Worm (Caenorhabditis elegans) whole organism, late embryonic: ENCODE measurements around the gene F16G10.10.

Source experiments
- F13H6.1 ChIP-seq: sonication (generic microtip); optimal IDR thresholded peaks from 2 replicates; lab custom pipeline; 2016; ENCODE audit warnings: missing genetic modification characterization, missing compliant biosample characterization
- ceh-22 ChIP-seq: sonication (generic microtip); optimal IDR thresholded peaks from 2 replicates; lab custom pipeline; 2017; ENCODE audit warnings: missing biosample characterization, missing genetic modification characterization
- ceh-24 ChIP-seq: sonication (generic microtip); optimal IDR thresholded peaks from 2 replicates; lab custom pipeline; 2016; ENCODE audit warnings: mild to moderate bottlenecking, missing genetic modification characterization, missing compliant biosample characterization
- ceh-31 ChIP-seq: sonication (generic microtip); optimal IDR thresholded peaks from 2 replicates; lab custom pipeline; 2016; ENCODE audit warnings: missing genetic modification characterization, missing compliant biosample characterization
- ceh-48 ChIP-seq: sonication (generic microtip); optimal IDR thresholded peaks from 2 replicates; lab custom pipeline; 2016; ENCODE audit warnings: missing genetic modification characterization, inconsistent platforms, missing compliant biosample characterization
- ceh-6 ChIP-seq: fragments of 200-800 bp; sonication (Bioruptor generic); optimal IDR thresholded peaks from 2 replicates; lab custom pipeline; 2018; ENCODE audit warnings: mild to moderate bottlenecking, missing genetic modification characterization, missing compliant biosample characterization
- dmd-4 ChIP-seq: sonication (generic microtip); optimal IDR thresholded peaks from 2 replicates; lab custom pipeline; 2016; ENCODE audit warnings: borderline replicate concordance, missing genetic modification characterization, missing compliant biosample characterization
- dve-1 ChIP-seq: sonication (generic microtip); optimal IDR thresholded peaks from 2 replicates; lab custom pipeline; 2017; ENCODE audit warnings: antibody characterized with exemption, mild to moderate bottlenecking, missing genetic modification characterization, missing compliant biosample characterization
- elt-2 ChIP-seq: sonication (generic microtip); optimal IDR thresholded peaks from 2 replicates; lab custom pipeline; 2016; ENCODE audit warnings: missing genetic modification reagents, missing genetic modification characterization, missing compliant biosample characterization
- gmeb-2 ChIP-seq: sonication (generic microtip); optimal IDR thresholded peaks from 2 replicates; lab custom pipeline; 2016; ENCODE audit warnings: missing genetic modification characterization, inconsistent platforms, missing compliant biosample characterization
- hlh-13 ChIP-seq: fragments of 200-800 bp; sonication (Bioruptor generic); optimal IDR thresholded peaks from 2 replicates; lab custom pipeline; 2018; ENCODE audit warnings: mild to moderate bottlenecking, missing genetic modification characterization, missing compliant biosample characterization
- hlh-15 ChIP-seq: sonication (generic microtip); optimal IDR thresholded peaks from 2 replicates; lab custom pipeline; 2016; ENCODE audit warnings: missing genetic modification characterization, missing compliant biosample characterization
- hlh-6 ChIP-seq: sonication (generic microtip); optimal IDR thresholded peaks from 2 replicates; lab custom pipeline; 2016; ENCODE audit warnings: missing genotype, missing genetic modification characterization, missing compliant biosample characterization
- lim-6 ChIP-seq: sonication (generic microtip); optimal IDR thresholded peaks from 2 replicates; lab custom pipeline; 2016; ENCODE audit warnings: missing genetic modification characterization, missing compliant biosample characterization
- lin-11 ChIP-seq: fragments of 200-800 bp; sonication (Bioruptor generic); optimal IDR thresholded peaks from 2 replicates; lab custom pipeline; 2018; ENCODE audit warnings: mild to moderate bottlenecking, missing genetic modification characterization, missing compliant biosample characterization
- nfya-1 ChIP-seq: sonication (generic microtip); optimal IDR thresholded peaks from 2 replicates; lab custom pipeline; 2017; ENCODE audit warnings: missing genetic modification characterization, mild to moderate bottlenecking, missing compliant biosample characterization, antibody characterized with exemption, moderate library complexity
- nhr-11 ChIP-seq: fragments of 150-350 bp; optimal IDR thresholded peaks from 2 replicates; lab custom pipeline; 2014; ENCODE audit warnings: missing biosample characterization, missing genetic modification characterization
- odd-2 ChIP-seq: sonication (generic microtip); optimal IDR thresholded peaks from 2 replicates; lab custom pipeline; 2017; ENCODE audit warnings: antibody characterized with exemption, mild to moderate bottlenecking, missing genetic modification characterization, missing compliant biosample characterization
- pag-3 ChIP-seq: sonication (generic microtip); optimal IDR thresholded peaks from 2 replicates; lab custom pipeline; 2016; ENCODE audit warnings: missing compliant biosample characterization, missing genetic modification characterization, borderline replicate concordance
- pax-1 ChIP-seq: fragments of 150-350 bp; optimal IDR thresholded peaks from 2 replicates; lab custom pipeline; 2014; ENCODE audit warnings: missing biosample characterization, missing genetic modification characterization
- rnt-1 ChIP-seq: sonication (generic microtip); optimal IDR thresholded peaks from 2 replicates; lab custom pipeline; 2016; ENCODE audit warnings: missing genetic modification characterization, missing compliant biosample characterization
- sox-4 ChIP-seq: sonication (generic microtip); optimal IDR thresholded peaks from 2 replicates; lab custom pipeline; 2017; ENCODE audit warnings: mild to moderate bottlenecking, missing genetic modification characterization, inconsistent platforms, missing compliant biosample characterization
- unc-42 ChIP-seq: sonication (generic microtip); optimal IDR thresholded peaks from 2 replicates; lab custom pipeline; 2016; ENCODE audit warnings: missing genotype, missing genetic modification characterization, missing compliant biosample characterization

Gene F16G10.10

DNA sequence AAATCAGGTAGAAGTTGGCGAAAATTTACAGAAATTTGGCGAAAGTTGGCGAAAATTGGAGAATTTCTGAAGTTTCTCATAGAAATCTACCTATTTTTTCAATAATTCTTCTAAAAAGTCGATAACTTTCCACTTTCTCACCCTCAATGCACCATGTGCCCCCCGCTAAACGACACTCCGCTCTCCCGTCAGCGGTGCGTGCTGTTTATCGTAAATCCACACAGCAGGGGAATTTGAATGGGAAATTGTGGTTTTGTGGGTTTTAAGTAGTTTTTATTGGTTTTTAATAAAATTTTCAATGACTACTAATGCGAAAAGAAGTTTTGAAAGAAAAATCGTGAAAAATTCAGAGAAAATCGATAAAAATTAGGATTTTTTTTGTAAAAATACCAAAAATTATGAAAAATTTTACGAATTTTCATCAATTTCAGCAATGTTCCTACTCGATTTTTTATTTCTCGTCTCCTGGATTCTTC lies 48.7 kb downstream of the F16G10.10 start, which contains the start of gene F43C11.6:
Gene F43C11.6, plus strand, starts transcription at position 426 of the 476 bp plus-strand sequence.
- TF ChIP-seq ceh-31 (tag; lab: Kevin White, UChicago): peak; percentile 12
- TF ChIP-seq hlh-15: no peak
- TF ChIP-seq ceh-48 (tag; lab: Kevin White, UChicago): peak; percentile 20
- peak; percentile 28 for TF ChIP-seq rnt-1 (tag; lab: Kevin White, UChicago)

DNA sequence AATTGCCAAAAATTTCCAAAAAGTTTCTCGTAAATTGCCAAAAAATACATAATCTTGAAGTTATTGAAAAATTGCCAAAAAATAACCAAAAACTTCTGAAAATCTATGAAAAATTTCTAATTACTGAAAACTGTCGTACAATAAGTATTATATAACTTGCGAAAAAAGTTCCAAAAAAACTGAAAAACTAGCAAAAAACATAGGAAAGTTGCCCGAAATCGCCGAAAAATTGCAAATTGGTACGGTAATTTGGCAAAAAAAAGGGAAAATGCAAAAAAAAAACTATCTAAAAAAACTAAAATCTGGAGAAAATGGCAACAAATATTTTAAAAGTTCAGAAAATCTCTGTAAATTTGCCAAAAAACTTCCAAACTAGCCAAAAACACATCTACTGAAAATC lies 49.3 kb downstream of the F16G10.10 start, which contains the start of gene enri-1:
Gene enri-1, minus strand, starts transcription at position 101 of the 400 bp plus-strand sequence.
- no peak for TF ChIP-seq elt-2 (tag; lab: Kevin White, UChicago)
- TF ChIP-seq lim-6 (tag; lab: Kevin White, UChicago): no peak
- TF ChIP-seq dmd-4 (tag; lab: Kevin White, UChicago): no peak
- TF ChIP-seq ceh-22 (tag; lab: Kevin White, UChicago): no peak
- no peak for TF ChIP-seq pax-1 (tag; lab: Kevin White, UChicago)
- TF ChIP-seq nhr-11 (tag; lab: Kevin White, UChicago): no peak
- no peak for TF ChIP-seq dve-1 (tag; lab: Kevin White, UChicago)
- no peak for TF ChIP-seq hlh-13
- TF ChIP-seq hlh-6 (tag; lab: Kevin White, UChicago): no peak
- no peak for TF ChIP-seq ceh-6 (GFP tag; lab: Kevin White, UChicago)
- no peak for TF ChIP-seq pag-3 (tag; lab: Kevin White, UChicago)
- no peak for TF ChIP-seq sox-4
- no peak for TF ChIP-seq F13H6.1 (tag; lab: Kevin White, UChicago)
- TF ChIP-seq lin-11 (tag; lab: Kevin White, UChicago): no peak
- no peak for TF ChIP-seq unc-42 (tag; lab: Kevin White, UChicago)

DNA sequence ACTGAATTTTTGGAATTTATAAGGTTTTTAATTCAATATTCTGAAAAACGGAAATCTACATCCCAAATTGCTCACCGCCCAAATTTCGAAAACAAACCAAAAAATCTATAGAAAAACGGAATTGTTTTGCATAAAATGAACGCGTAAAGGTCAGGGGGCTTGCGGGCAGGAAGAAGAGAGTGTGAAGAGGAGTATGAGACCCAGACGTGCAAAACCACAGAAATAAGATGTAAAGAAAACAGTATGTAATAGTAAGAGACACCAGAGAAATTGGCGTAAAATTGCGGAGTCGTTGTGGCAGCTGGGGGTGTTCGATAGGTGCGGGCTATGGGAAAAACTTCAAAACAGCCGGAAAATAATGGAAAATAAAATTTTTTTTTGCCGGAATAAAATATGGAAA lies 49.8 kb downstream of the F16G10.10 start:
- TF ChIP-seq ceh-24 (tag; lab: Kevin White, UChicago) (no peak), odd-2 (tag; lab: Kevin White, UChicago) (no peak), nfya-1 (tag; lab: Kevin White, UChicago) (peak; percentile 28), rnt-1 (tag; lab: Kevin White, UChicago) (peak; percentile 92), gmeb-2 (tag; lab: Kevin White, UChicago) (no peak)
